Worm (Caenorhabditis elegans): ENCODE results near the gene snr-3.

DNA sequence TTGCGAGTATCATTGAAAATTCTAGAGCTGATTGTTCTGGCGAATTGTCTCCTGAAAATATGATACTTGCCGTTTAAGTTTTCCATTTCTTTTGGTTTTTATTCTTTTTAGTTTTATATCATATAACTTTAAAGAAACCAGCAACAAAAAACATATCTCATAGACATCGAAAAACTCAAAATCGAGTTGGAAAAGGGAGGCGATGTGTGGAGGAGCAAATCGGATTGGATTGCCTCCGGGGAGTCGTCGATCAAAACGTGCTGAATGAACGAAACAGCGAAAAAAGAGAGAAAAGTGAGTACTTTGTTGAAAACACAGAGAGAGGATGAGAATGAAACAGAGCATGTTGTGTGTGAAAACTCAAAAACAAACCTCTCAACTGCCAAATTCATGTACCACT is 7.6 kb upstream of the snr-3 start:
- TF ChIP-seq ceh-83 (GFP tag; optimal IDR thresholded peaks at IDR 0.05) (no peak), elt-1 (tag; optimal IDR thresholded peaks at IDR 0.05; ENCODE audit: borderline replicate concordance, insufficient read depth) (no peak), snpc-4 (tag; optimal IDR thresholded peaks at IDR 0.05) (no peak), nhr-12 (tag; optimal IDR thresholded peaks at IDR 0.05) (no peak), unc-39 (tag; optimal IDR thresholded peaks at IDR 0.05) (no peak), nhr-237 (tag; optimal IDR thresholded peaks at IDR 0.05) (no peak), zip-8 (tag; optimal IDR thresholded peaks at IDR 0.05) (no peak), lin-13 (tag; optimal IDR thresholded peaks at IDR 0.05) (no peak), pha-4 (tag; optimal IDR thresholded peaks at IDR 0.05) (no peak), drap-1 (GFP tag; optimal IDR thresholded peaks at IDR 0.05) (no peak), nhr-76 (tag; optimal IDR thresholded peaks at IDR 0.05) (no peak)
